Worm (Caenorhabditis elegans): ENCODE data around the gene ncr-1.

ce11 chrX:4439616-4440015, 49.0 kb downstream of the ncr-1 start:
- TF ChIP-seq sea-1 (GFP tag; conservative IDR thresholded peaks at IDR 0.05) (no peak), flt-1 (GFP tag; IDR thresholded peaks at IDR 0.05) (no peak), hmg-4 (GFP tag; optimal IDR thresholded peaks at IDR 0.05) (no peak), ama-1 (optimal IDR thresholded peaks at IDR 0.05) (no peak), ceh-13 (GFP tag; optimal IDR thresholded peaks at IDR 0.05) (no peak), F13C5.2 (tag; optimal IDR thresholded peaks at IDR 0.05) (no peak), hnd-1 (tag; optimal IDR thresholded peaks at IDR 0.05) (no peak), aly-1 (tag; optimal IDR thresholded peaks at IDR 0.05) (no peak), B0310.2 (tag; optimal IDR thresholded peaks at IDR 0.05) (no peak), ets-7 (tag; optimal IDR thresholded peaks at IDR 0.05) (no peak), hmbx-1 (tag; optimal IDR thresholded peaks at IDR 0.05) (no peak), tbx-37 (GFP tag; conservative IDR thresholded peaks at IDR 0.05) (no peak), tbx-11 (GFP tag; IDR thresholded peaks at IDR 0.05) (no peak), scrt-1 (GFP tag; IDR thresholded peaks at IDR 0.05) (no peak)

All from whole organism, early embryonic.